Worm (Caenorhabditis elegans): ENCODE results near the gene Y26E6A.3.

Gene Y26E6A.3

DNA sequence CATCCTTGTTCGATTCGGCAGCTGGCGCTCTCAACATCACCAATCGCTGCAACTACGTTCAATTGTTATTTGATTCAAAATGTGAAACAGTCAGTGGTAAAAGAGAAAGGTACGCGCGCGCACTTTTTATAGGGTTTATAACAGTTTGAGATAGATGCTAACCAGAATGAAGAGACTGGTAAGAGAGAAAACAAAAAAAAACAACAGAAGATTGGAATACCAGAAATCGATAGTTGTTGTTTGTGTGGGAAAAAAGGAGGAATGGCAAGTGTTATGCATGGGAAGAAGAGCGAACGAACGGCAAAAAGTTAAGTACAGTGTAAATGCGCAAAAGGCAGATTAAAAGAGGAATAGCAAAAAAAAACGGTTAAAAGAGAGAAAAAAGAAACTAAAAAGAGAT is at the start of gene Y26E6A.3:
Y26E6A.3 (minus strand) TSS at position 101 of the 400 bp plus-strand sequence.
- TF ChIP-seq sem-2 (GFP tag; optimal IDR thresholded peaks at IDR 0.05) = no peak
- TF ChIP-seq ceh-83 (GFP tag; optimal IDR thresholded peaks at IDR 0.05) = no peak
- no peak for TF ChIP-seq pha-4 (tag; optimal IDR thresholded peaks at IDR 0.05)
- no peak for TF ChIP-seq lin-32 (GFP tag; optimal IDR thresholded peaks at IDR 0.05)
- no peak for TF ChIP-seq elt-3 (tag; optimal IDR thresholded peaks at IDR 0.05)
- TF ChIP-seq lsy-2 (tag; optimal IDR thresholded peaks at IDR 0.05) = no peak
- TF ChIP-seq unc-120 (tag; optimal IDR thresholded peaks at IDR 0.05; ENCODE audit: poor library complexity, severe bottlenecking) = no peak
- no peak for TF ChIP-seq nhr-76 (tag; optimal IDR thresholded peaks at IDR 0.05)
- TF ChIP-seq unc-62 (GFP tag; optimal IDR thresholded peaks at IDR 0.05) = no peak

- TF ChIP-seq zip-8 (tag; optimal IDR thresholded peaks at IDR 0.05) (no peak), nhr-2 (tag; optimal IDR thresholded peaks at IDR 0.05) (no peak), nhr-12 (tag; optimal IDR thresholded peaks at IDR 0.05) (no peak), blmp-1 (tag; optimal IDR thresholded peaks at IDR 0.05) (no peak), ham-2 (GFP tag; optimal IDR thresholded peaks at IDR 0.05) (no peak), sptf-1 (tag; optimal IDR thresholded peaks at IDR 0.05) (no peak), lin-32 (GFP tag; optimal IDR thresholded peaks at IDR 0.05) (no peak), lin-13 (tag; optimal IDR thresholded peaks at IDR 0.05) (no peak), snpc-4 (tag; optimal IDR thresholded peaks at IDR 0.05) (no peak), ceh-39 (tag; optimal IDR thresholded peaks at IDR 0.05) (no peak), ceh-83 (GFP tag; optimal IDR thresholded peaks at IDR 0.05) (no peak)
These were observed 49.6 kb upstream of the Y26E6A.3 start for ce11 chrX:13959383-13959782.

ce11 chrX:13958451-13958850 is 48.7 kb upstream of the Y26E6A.3 start:
- TF ChIP-seq ceh-39 (tag; optimal IDR thresholded peaks at IDR 0.05) (no peak), flh-1 (GFP tag; optimal IDR thresholded peaks at IDR 0.05) (no peak), elt-3 (tag; optimal IDR thresholded peaks at IDR 0.05) (no peak), lsy-2 (tag; optimal IDR thresholded peaks at IDR 0.05) (no peak), lin-13 (tag; optimal IDR thresholded peaks at IDR 0.05) (no peak), sptf-1 (tag; optimal IDR thresholded peaks at IDR 0.05) (no peak), unc-39 (tag; optimal IDR thresholded peaks at IDR 0.05) (no peak), nhr-2 (tag; optimal IDR thresholded peaks at IDR 0.05) (no peak), drap-1 (GFP tag; optimal IDR thresholded peaks at IDR 0.05) (no peak), mab-5 (tag; optimal IDR thresholded peaks at IDR 0.05) (no peak), ham-2 (GFP tag; optimal IDR thresholded peaks at IDR 0.05) (no peak), nhr-28 (tag; optimal IDR thresholded peaks at IDR 0.05) (no peak), sem-2 (GFP tag; optimal IDR thresholded peaks at IDR 0.05) (no peak), hlh-1 (tag; optimal IDR thresholded peaks at IDR 0.05) (no peak), unc-62 (GFP tag; optimal IDR thresholded peaks at IDR 0.05) (no peak), ces-1 (GFP tag; optimal IDR thresholded peaks at IDR 0.05) (no peak)

- TF ChIP-seq sem-2 (GFP tag; optimal IDR thresholded peaks at IDR 0.05) (no peak), lin-13 (tag; optimal IDR thresholded peaks at IDR 0.05) (no peak)
These were observed 42.6 kb upstream of the Y26E6A.3 start for ce11 chrX:13952347-13952746.

ce11 chrX:13950620-13951152 is 40.9 kb upstream of the Y26E6A.3 start:
- TF ChIP-seq sptf-1 (tag; optimal IDR thresholded peaks at IDR 0.05) (peak; percentile 25), elt-1 (tag; optimal IDR thresholded peaks at IDR 0.05; ENCODE audit: borderline replicate concordance, insufficient read depth) (no peak), mep-1 (tag; optimal IDR thresholded peaks at IDR 0.05) (peak; percentile 21), tbx-8 (GFP tag; optimal IDR thresholded peaks at IDR 0.05) (no peak), mls-2 (tag; optimal IDR thresholded peaks at IDR 0.05) (peak; percentile 11), ces-1 (GFP tag; optimal IDR thresholded peaks at IDR 0.05) (no peak), ceh-39 (tag; optimal IDR thresholded peaks at IDR 0.05) (peak; percentile 23), elt-3 (tag; optimal IDR thresholded peaks at IDR 0.05) (no peak), pha-4 (tag; optimal IDR thresholded peaks at IDR 0.05) (peak; percentile 32), snpc-4 (tag; optimal IDR thresholded peaks at IDR 0.05) (no peak), ceh-83 (GFP tag; optimal IDR thresholded peaks at IDR 0.05) (no peak), unc-62 (GFP tag; optimal IDR thresholded peaks at IDR 0.05) (peak; percentile 30), flh-1 (GFP tag; optimal IDR thresholded peaks at IDR 0.05) (no peak), cnd-1 (tag; optimal IDR thresholded peaks at IDR 0.05) (peak; percentile 42), nhr-237 (tag; optimal IDR thresholded peaks at IDR 0.05) (peak; percentile 29), lsy-2 (tag; optimal IDR thresholded peaks at IDR 0.05) (no peak), drap-1 (GFP tag; optimal IDR thresholded peaks at IDR 0.05) (peak; percentile 12), lin-32 (GFP tag; optimal IDR thresholded peaks at IDR 0.05) (no peak), mab-5 (tag; optimal IDR thresholded peaks at IDR 0.05) (no peak), lin-13 (tag; optimal IDR thresholded peaks at IDR 0.05) (peak; percentile 3), sem-2 (GFP tag; optimal IDR thresholded peaks at IDR 0.05) (no peak), ceh-43 (GFP tag; optimal IDR thresholded peaks at IDR 0.05) (no peak), ztf-11 (tag; optimal IDR thresholded peaks at IDR 0.05) (peak; percentile 22), M03D4.4 (tag; optimal IDR thresholded peaks at IDR 0.05) (no peak), nhr-12 (tag; optimal IDR thresholded peaks at IDR 0.05) (no peak), unc-39 (tag; optimal IDR thresholded peaks at IDR 0.05) (no peak), bed-3 (GFP tag; optimal IDR thresholded peaks at IDR 0.05) (no peak), blmp-1 (tag; optimal IDR thresholded peaks at IDR 0.05) (no peak), hlh-1 (tag; optimal IDR thresholded peaks at IDR 0.05) (peak; percentile 87), nhr-28 (tag; optimal IDR thresholded peaks at IDR 0.05) (no peak), nhr-2 (tag; optimal IDR thresholded peaks at IDR 0.05) (no peak), zip-8 (tag; optimal IDR thresholded peaks at IDR 0.05) (no peak), ham-2 (GFP tag; optimal IDR thresholded peaks at IDR 0.05) (peak; percentile 98), unc-120 (tag; optimal IDR thresholded peaks at IDR 0.05; ENCODE audit: poor library complexity, severe bottlenecking) (peak; percentile 86), nhr-76 (tag; optimal IDR thresholded peaks at IDR 0.05) (no peak)
